Worm (Caenorhabditis elegans): ENCODE data around the gene fbxa-81.
A peak's percentile ranks its signal among the peaks of the same experiment; 100 is the strongest.

DNA sequence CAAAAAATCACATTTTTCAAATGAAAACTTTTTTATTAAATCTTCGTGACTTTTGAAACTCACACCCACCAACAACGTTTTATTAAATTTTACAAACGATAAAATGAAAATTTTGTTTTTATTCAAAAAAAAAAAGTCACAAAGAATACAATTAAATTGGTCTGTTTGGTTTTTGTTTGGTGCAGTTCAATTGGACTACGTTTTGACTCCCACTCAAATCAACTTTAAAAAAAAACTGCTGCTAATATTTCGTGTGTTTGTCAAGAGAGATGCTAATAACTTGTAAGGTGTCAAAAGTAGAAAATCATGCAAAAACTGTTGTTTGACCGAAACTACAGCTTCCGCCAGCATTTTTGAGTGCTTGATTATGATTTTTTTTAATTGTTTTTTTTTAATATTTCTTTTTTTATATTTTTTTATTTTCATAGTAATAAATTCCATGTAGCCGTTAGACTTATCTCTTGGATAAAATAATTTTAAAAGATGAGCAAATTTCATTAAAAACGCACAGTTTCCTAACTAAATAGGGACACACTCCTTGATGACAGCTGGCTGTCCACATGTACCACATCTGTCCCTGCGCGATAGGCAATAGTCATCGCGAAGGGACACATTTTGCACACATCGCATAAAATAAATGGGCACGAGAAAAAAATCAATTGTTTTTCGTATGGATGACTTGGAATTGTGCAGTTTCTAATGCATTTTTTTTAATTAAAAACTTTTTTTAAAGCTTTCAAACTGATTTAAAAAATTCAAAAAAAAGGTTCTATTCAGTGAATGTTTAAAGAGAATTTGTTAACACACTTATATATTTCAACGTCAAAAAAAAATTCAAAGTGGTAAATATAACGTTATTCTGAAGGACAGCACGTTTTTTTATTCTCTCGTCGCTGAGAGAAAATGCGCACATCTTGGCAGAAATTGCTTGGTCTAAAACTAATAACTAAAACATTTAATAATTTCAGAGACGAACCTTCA lies 16.3 kb downstream of the fbxa-81 start:
- TF ChIP-seq lsy-2 (tag; optimal IDR thresholded peaks at IDR 0.05) = peak; percentile 91
- peak; percentile 96 for TF ChIP-seq ztf-11 (tag; optimal IDR thresholded peaks at IDR 0.05)
- peak; percentile 99 for TF ChIP-seq pha-4 (tag; optimal IDR thresholded peaks at IDR 0.05)
- peak; percentile 97 for TF ChIP-seq nhr-12 (tag; optimal IDR thresholded peaks at IDR 0.05)
- TF ChIP-seq nhr-2 (tag; optimal IDR thresholded peaks at IDR 0.05) = peak; percentile 75
- TF ChIP-seq snpc-4 (tag; optimal IDR thresholded peaks at IDR 0.05) = no peak
- peak; percentile 68 for TF ChIP-seq M03D4.4 (tag; optimal IDR thresholded peaks at IDR 0.05)
- TF ChIP-seq nhr-237 (tag; optimal IDR thresholded peaks at IDR 0.05) = peak; percentile 100
- TF ChIP-seq flh-1 (GFP tag; optimal IDR thresholded peaks at IDR 0.05) = no peak
- TF ChIP-seq ces-1 (GFP tag; optimal IDR thresholded peaks at IDR 0.05) = peak; percentile 99
